Worm (Caenorhabditis elegans) whole organism, L2 larva: ENCODE measurements around the gene cest-32.

ENCODE experiments used
- C34F6.9 ChIP-seq: fragments of 150-350 bp; optimal IDR thresholded peaks from 2 replicates; lab custom pipeline; 2014; ENCODE audit warnings: missing biosample characterization, missing genetic modification characterization
- F13H6.1 ChIP-seq: sonication (generic microtip); optimal IDR thresholded peaks from 2 replicates; lab custom pipeline; 2016; ENCODE audit warnings: missing genetic modification characterization, missing compliant biosample characterization
- R02D3.7 ChIP-seq: fragments of 150-350 bp; optimal IDR thresholded peaks from 2 replicates; lab custom pipeline; 2014; ENCODE audit warnings: missing biosample characterization, missing genetic modification characterization
- alr-1 ChIP-seq: fragments of 150-350 bp; optimal IDR thresholded peaks from 2 replicates; lab custom pipeline; 2014; ENCODE audit warnings: missing biosample characterization, missing genetic modification characterization
- aly-2 ChIP-seq: fragments of 150-350 bp; optimal IDR thresholded peaks from 2 replicates; lab custom pipeline; 2014; ENCODE audit warnings: missing biosample characterization, missing genetic modification characterization
- blmp-1 ChIP-seq: sonication (generic microtip); optimal IDR thresholded peaks from 2 replicates; lab custom pipeline; 2017; ENCODE audit warnings: missing genetic modification characterization, mild to moderate bottlenecking, missing compliant biosample characterization, antibody characterized with exemption, moderate library complexity; ENCODE audit not compliant: insufficient read depth
- ceh-16 ChIP-seq: fragments of 150-350 bp; optimal IDR thresholded peaks from 2 replicates; lab custom pipeline; 2014; ENCODE audit warnings: missing biosample characterization, missing genetic modification characterization
- ceh-82 ChIP-seq: fragments of 150-350 bp; optimal IDR thresholded peaks from 2 replicates; lab custom pipeline; 2014; ENCODE audit warnings: missing biosample characterization, missing genetic modification characterization
- crh-2 ChIP-seq: sonication (generic microtip); optimal IDR thresholded peaks from 2 replicates; lab custom pipeline; 2017; ENCODE audit warnings: missing biosample characterization, missing genetic modification characterization
- dmd-4 ChIP-seq: sonication (generic microtip); optimal IDR thresholded peaks from 2 replicates; lab custom pipeline; 2017; ENCODE audit warnings: missing biosample characterization, missing genetic modification characterization
- elt-3 ChIP-seq: sonication (generic microtip); optimal IDR thresholded peaks from 2 replicates; lab custom pipeline; 2017; ENCODE audit warnings: missing biosample characterization, missing genetic modification characterization
- gmeb-1 ChIP-seq: fragments of 150-350 bp; optimal IDR thresholded peaks from 2 replicates; lab custom pipeline; 2014; ENCODE audit warnings: missing biosample characterization, missing genetic modification characterization
- lin-11 ChIP-seq: fragments of 150-350 bp; sonication (generic microtip); optimal IDR thresholded peaks from 2 replicates; lab custom pipeline; 2014; ENCODE audit warnings: missing biosample characterization, missing genetic modification characterization, inconsistent platforms, mixed read lengths
- mab-5 ChIP-seq: fragments of 150-350 bp; optimal IDR thresholded peaks from 2 replicates; lab custom pipeline; 2014; ENCODE audit warnings: missing biosample characterization, missing genetic modification characterization
- mbf-1 ChIP-seq: sonication (generic microtip); optimal IDR thresholded peaks from 2 replicates; lab custom pipeline; 2017; ENCODE audit warnings: missing biosample characterization, missing genetic modification characterization
- mdl-1 ChIP-seq, 2 experiments: fragments of 150-350 bp in 1 of 2; sonication (generic microtip) in 1 of 2; optimal IDR thresholded peaks; 2 replicates each; lab custom pipeline; 2017; ENCODE audit warnings: missing biosample characterization in 2 of 2, missing genetic modification characterization in 2 of 2
- nhr-11 ChIP-seq: fragments of 150-350 bp; optimal IDR thresholded peaks from 2 replicates; lab custom pipeline; 2014; ENCODE audit warnings: missing biosample characterization, missing genetic modification characterization
- nhr-12 ChIP-seq: fragments of 150-350 bp; optimal IDR thresholded peaks from 2 replicates; lab custom pipeline; 2014; ENCODE audit warnings: missing biosample characterization, missing genetic modification characterization
- nhr-129 ChIP-seq: fragments of 150-350 bp; optimal IDR thresholded peaks from 2 replicates; lab custom pipeline; 2014; ENCODE audit warnings: missing biosample characterization, missing genetic modification characterization
- nhr-21 ChIP-seq: fragments of 150-350 bp; optimal IDR thresholded peaks from 2 replicates; lab custom pipeline; 2014; ENCODE audit warnings: missing biosample characterization, missing genetic modification characterization
- nhr-23 ChIP-seq: fragments of 150-350 bp; optimal IDR thresholded peaks from 2 replicates; lab custom pipeline; 2014; ENCODE audit warnings: missing biosample characterization, missing genetic modification reagents, missing genetic modification characterization
- nhr-237 ChIP-seq: fragments of 150-350 bp; optimal IDR thresholded peaks from 2 replicates; lab custom pipeline; 2014; ENCODE audit warnings: missing biosample characterization, missing genetic modification characterization
- nhr-25 ChIP-seq: fragments of 150-350 bp; sonication (generic microtip); optimal IDR thresholded peaks from 3 replicates; lab custom pipeline; 2014; ENCODE audit warnings: missing biosample characterization, missing genetic modification characterization
- nhr-6 ChIP-seq: fragments of 150-350 bp; optimal IDR thresholded peaks from 2 replicates; lab custom pipeline; 2014; ENCODE audit warnings: missing biosample characterization, missing genetic modification characterization
- nhr-77 ChIP-seq: fragments of 150-350 bp; optimal IDR thresholded peaks from 2 replicates; lab custom pipeline; 2014; ENCODE audit warnings: missing biosample characterization, missing genetic modification characterization
- peb-1 ChIP-seq: fragments of 150-350 bp; optimal IDR thresholded peaks from 2 replicates; lab custom pipeline; 2014; ENCODE audit warnings: missing biosample characterization, missing genetic modification characterization
- sma-3 ChIP-seq: sonication (generic microtip); optimal IDR thresholded peaks from 2 replicates; lab custom pipeline; 2016; ENCODE audit warnings: missing genetic modification reagents, missing genetic modification characterization, missing compliant biosample characterization
- snpc-4 ChIP-seq: fragments of 150-350 bp; optimal IDR thresholded peaks from 2 replicates; lab custom pipeline; 2014; ENCODE audit warnings: missing biosample characterization, missing genetic modification characterization
- unc-55 ChIP-seq: fragments of 150-350 bp; sonication (generic microtip); optimal IDR thresholded peaks from 3 replicates; lab custom pipeline; 2014; ENCODE audit warnings: missing biosample characterization, missing genetic modification reagents, missing genetic modification characterization
- unc-62 ChIP-seq: fragments of 150-350 bp; optimal IDR thresholded peaks from 2 replicates; lab custom pipeline; 2014; ENCODE audit warnings: missing biosample characterization, missing genetic modification reagents, missing genetic modification characterization
- zag-1 ChIP-seq: fragments of 150-350 bp; optimal IDR thresholded peaks from 2 replicates; lab custom pipeline; 2014; ENCODE audit warnings: missing biosample characterization, missing genetic modification characterization
- ztf-1 ChIP-seq: fragments of 200-800 bp; sonication (Bioruptor generic); conservative IDR thresholded peaks from 2 replicates; pipeline ENCODE4 v1.3.6; 2022; ENCODE audit warnings: missing genetic modification characterization, missing compliant biosample characterization
- ztf-11 ChIP-seq: sonication (generic microtip); optimal IDR thresholded peaks from 2 replicates; lab custom pipeline; 2017; ENCODE audit warnings: missing biosample characterization, missing genetic modification characterization
- ztf-4 ChIP-seq: fragments of 150-350 bp; optimal IDR thresholded peaks from 2 replicates; lab custom pipeline; 2014; ENCODE audit warnings: missing biosample characterization, missing genetic modification characterization

Gene cest-32

ce11 chrV:5262999-5263398, 29.3 kb upstream of the cest-32 start, which contains the start of gene cest-30:
TSS of gene cest-30 (minus strand) at chrV:5263099.
- TF ChIP-seq F13H6.1 (no peak), sma-3 (GFP tag; lab: Kevin White, UChicago) (no peak), aly-2 (tag; lab: Kevin White, UChicago) (no peak), nhr-25 (no peak), mab-5 (no peak), nhr-12 (tag; lab: Kevin White, UChicago) (no peak), snpc-4 (tag; lab: Kevin White, UChicago) (no peak), unc-55 (GFP tag; lab: Kevin White, UChicago) (no peak), ceh-16 (tag; lab: Kevin White, UChicago) (no peak), dmd-4 (tag; lab: Kevin White, UChicago) (no peak), ztf-4 (tag; lab: Kevin White, UChicago) (no peak), alr-1 (tag; lab: Kevin White, UChicago) (no peak), ztf-1 (GFP tag; lab: Robert Waterston, UW) (no peak)

DNA sequence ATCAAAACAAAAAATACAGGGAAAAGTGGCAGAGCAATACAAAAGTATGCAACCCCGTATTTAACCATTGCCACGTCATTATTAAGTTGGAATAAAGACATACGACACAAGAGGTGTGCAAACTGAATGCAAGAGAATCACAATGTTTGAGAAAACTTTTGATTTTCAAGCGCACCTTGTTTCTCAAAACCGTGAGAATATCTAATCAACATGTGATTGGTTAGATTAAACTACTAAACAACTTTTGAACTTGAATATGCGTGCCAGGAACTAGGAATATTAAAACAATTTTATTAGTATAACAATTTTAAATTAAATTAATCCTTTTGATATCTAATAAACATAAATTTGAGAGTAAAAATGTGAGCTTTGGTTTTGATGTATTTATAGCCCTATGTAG, 25.8 kb upstream of the cest-32 start, which contains the start of gene srt-70:
Gene srt-70 (minus strand): TSS at position 101 of the 400 bp plus-strand sequence.
- TF ChIP-seq zag-1 (tag; lab: Kevin White, UChicago), result no peak
- no peak for TF ChIP-seq nhr-11 (tag; lab: Kevin White, UChicago)
- TF ChIP-seq C34F6.9 (tag; lab: Kevin White, UChicago), result no peak
- TF ChIP-seq ztf-11, result no peak
- no peak for TF ChIP-seq nhr-23
- no peak for TF ChIP-seq elt-3 (tag; lab: Kevin White, UChicago)
- no peak for TF ChIP-seq unc-62
- no peak for TF ChIP-seq crh-2 (tag; lab: Kevin White, UChicago)
- no peak for TF ChIP-seq blmp-1 (tag; lab: Kevin White, UChicago)

ce11 chrV:5257358-5257757, 23.7 kb upstream of the cest-32 start, which contains the start of gene srt-67:
TSS of gene srt-67 (minus strand) at chrV:5257458.
- no peak for TF ChIP-seq nhr-6 (tag; lab: Kevin White, UChicago)
- TF ChIP-seq nhr-11 (tag; lab: Kevin White, UChicago), result no peak
- no peak for TF ChIP-seq peb-1 (tag; lab: Kevin White, UChicago)
- TF ChIP-seq dmd-4 (tag; lab: Kevin White, UChicago), result no peak
- no peak for TF ChIP-seq nhr-25
- TF ChIP-seq lin-11 (tag; lab: Kevin White, UChicago), result no peak
- no peak for TF ChIP-seq gmeb-1 (tag; lab: Kevin White, UChicago)
- no peak for TF ChIP-seq nhr-12 (tag; lab: Kevin White, UChicago)
- no peak for TF ChIP-seq blmp-1 (tag; lab: Kevin White, UChicago)
- no peak for TF ChIP-seq unc-62
- no peak for TF ChIP-seq mdl-1 (tag; optimal IDR thresholded peaks at IDR 0.05; lab: Kevin White, UChicago)
- TF ChIP-seq alr-1 (tag; lab: Kevin White, UChicago), result no peak
- TF ChIP-seq mbf-1 (tag; lab: Kevin White, UChicago), result no peak
- no peak for TF ChIP-seq ceh-16 (tag; lab: Kevin White, UChicago)
- TF ChIP-seq ztf-1 (GFP tag; lab: Robert Waterston, UW), result no peak
- no peak for TF ChIP-seq R02D3.7

DNA sequence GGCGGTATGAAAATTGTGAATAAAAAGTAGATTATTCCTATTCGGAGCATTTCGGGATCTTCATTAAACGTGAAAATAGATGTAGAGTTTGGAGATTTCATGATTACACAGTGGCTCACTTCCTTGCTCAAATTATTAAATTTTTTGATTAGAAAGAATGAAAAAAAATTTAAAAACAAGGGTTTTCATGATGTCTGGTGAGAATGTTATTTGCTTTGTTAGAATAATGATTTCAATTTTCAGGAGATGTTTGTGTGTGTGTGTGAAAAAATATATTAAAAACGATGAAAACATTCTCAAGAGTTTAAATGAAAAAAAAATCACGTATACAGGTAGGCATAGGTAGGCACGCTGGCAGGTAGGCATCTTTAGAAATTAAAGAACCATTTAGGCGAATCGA, 18.3 kb upstream of the cest-32 start, which contains the start of gene srt-68:
Gene srt-68 (minus strand): TSS at position 101 of the 400 bp plus-strand sequence.
- TF ChIP-seq alr-1 (tag; lab: Kevin White, UChicago), result no peak
- TF ChIP-seq sma-3 (GFP tag; lab: Kevin White, UChicago), result no peak
- TF ChIP-seq unc-55 (GFP tag; lab: Kevin White, UChicago), result no peak
- TF ChIP-seq snpc-4 (tag; lab: Kevin White, UChicago), result no peak
- TF ChIP-seq nhr-237 (tag; lab: Kevin White, UChicago), result no peak
- no peak for TF ChIP-seq C34F6.9 (tag; lab: Kevin White, UChicago)
- no peak for TF ChIP-seq nhr-12 (tag; lab: Kevin White, UChicago)
- TF ChIP-seq mbf-1 (tag; lab: Kevin White, UChicago), result no peak
- TF ChIP-seq nhr-77 (tag; lab: Kevin White, UChicago), result no peak
- TF ChIP-seq gmeb-1 (tag; lab: Kevin White, UChicago), result no peak
- no peak for TF ChIP-seq nhr-21
- TF ChIP-seq nhr-129 (tag; lab: Kevin White, UChicago), result no peak
- no peak for TF ChIP-seq ceh-82 (tag; lab: Kevin White, UChicago)
- no peak for TF ChIP-seq elt-3 (tag; lab: Kevin White, UChicago)
- no peak for TF ChIP-seq blmp-1 (tag; lab: Kevin White, UChicago)
- no peak for TF ChIP-seq aly-2 (tag; lab: Kevin White, UChicago)
